Worm (Caenorhabditis elegans) whole organism, early embryonic: ENCODE results near the gene F37A8.1.

Experiments used
- ama-1 ChIP-seq: fragments of 150-350 bp; optimal IDR thresholded peaks from 2 replicates; lab custom pipeline; 2014
- tbx-37 ChIP-seq: fragments of 200-800 bp; sonication (Bioruptor generic); conservative IDR thresholded peaks from 2 replicates; pipeline ENCODE4 v1.3.6; 2022; ENCODE audit warnings: missing genetic modification reagents, missing genetic modification characterization, missing compliant biosample characterization

ce11 chrIII:3902588-3903325 lies 25.5 kb upstream of the F37A8.1 start:
- TF ChIP-seq ama-1 (lab: Kevin White, UChicago) (no peak), tbx-37 (GFP tag; lab: Robert Waterston, UW) (no peak)
